Fruit fly (Drosophila melanogaster) whole organism, embryonic: ENCODE results near the gene CG16736.

ENCODE experiments used
- Aef1 ChIP-seq: fragments of 200-800 bp; sonication (Bioruptor generic); IDR thresholded peaks from 3 replicates; pipeline ENCODE4 v1.3.6; 2022; ENCODE audit warnings: missing biosample characterization, missing genetic modification characterization
- CG10431 ChIP-seq: fragments of 200-800 bp; sonication (Bioruptor generic); optimal IDR thresholded peaks from 3 replicates; lab custom pipeline; 2018; ENCODE audit warnings: missing biosample characterization, mild to moderate bottlenecking, missing genetic modification characterization
- CG10979 ChIP-seq: fragments of 200-800 bp; sonication (Bioruptor generic); optimal IDR thresholded peaks from 2 replicates; lab custom pipeline; 2018; ENCODE audit warnings: missing biosample characterization, mild to moderate bottlenecking, missing genetic modification characterization, moderate library complexity
- CG14667 ChIP-seq: fragments of 200-800 bp; sonication (Bioruptor generic); IDR thresholded peaks from 2 replicates; pipeline ENCODE4 v1.3.6; 2022; ENCODE audit warnings: missing biosample characterization, missing genetic modification characterization
- CG15601 ChIP-seq: fragments of 200-800 bp; sonication (Bioruptor generic); optimal IDR thresholded peaks from 3 replicates; lab custom pipeline; 2019; ENCODE audit warnings: missing biosample characterization, mild to moderate bottlenecking, missing genetic modification characterization, moderate library complexity
- CG16779 ChIP-seq: fragments of 200-800 bp; sonication (Bioruptor generic); IDR thresholded peaks from 2 replicates; pipeline ENCODE4 v1.3.6; 2022; ENCODE audit warnings: missing biosample characterization, missing genetic modification characterization
- CG16813 ChIP-seq: fragments of 200-800 bp; sonication (Bioruptor generic); IDR thresholded peaks from 3 replicates; pipeline ENCODE4 v1.3.6; 2022; ENCODE audit warnings: missing biosample characterization, missing genetic modification characterization; ENCODE audit not compliant: partially characterized antibody
- CG17829 ChIP-seq: fragments of 200-800 bp; optimal IDR thresholded peaks from 2 replicates; lab custom pipeline; 2019; ENCODE audit warnings: missing biosample characterization, mild to moderate bottlenecking, missing genetic modification characterization, moderate library complexity
- CG1792 ChIP-seq: fragments of 200-800 bp; sonication (Bioruptor generic); optimal IDR thresholded peaks from 2 replicates; lab custom pipeline; 2016; ENCODE audit warnings: missing biosample characterization, missing genetic modification characterization
- CG18476 ChIP-seq: fragments of 200-800 bp; sonication (Bioruptor generic); optimal IDR thresholded peaks from 2 replicates; lab custom pipeline; 2016; ENCODE audit warnings: missing biosample characterization, mild to moderate bottlenecking, missing genetic modification characterization
- CG2202 ChIP-seq: fragments of 200-800 bp; sonication (Bioruptor generic); optimal IDR thresholded peaks from 2 replicates; lab custom pipeline; 2018; ENCODE audit warnings: missing biosample characterization, mild to moderate bottlenecking, missing genetic modification characterization
- CG2889 ChIP-seq: fragments of 200-800 bp; sonication (Bioruptor generic); IDR thresholded peaks from 3 replicates; pipeline ENCODE4 v1.3.6; 2022; ENCODE audit warnings: missing biosample characterization, missing genetic modification characterization
- CG32767 ChIP-seq: fragments of 200-800 bp; sonication (Bioruptor generic); IDR thresholded peaks from 2 replicates; pipeline ENCODE4 v1.3.6; 2022; ENCODE audit warnings: missing biosample characterization, missing genetic modification characterization
- CG4820 ChIP-seq: fragments of 200-800 bp; sonication (Bioruptor generic); optimal IDR thresholded peaks from 3 replicates; lab custom pipeline; 2016; ENCODE audit warnings: missing biosample characterization, missing genetic modification characterization
- CG6175 ChIP-seq: fragments of 200-800 bp; sonication (Bioruptor generic); IDR thresholded peaks from 3 replicates; pipeline ENCODE4 v1.3.6; 2022; ENCODE audit warnings: missing biosample characterization, missing genetic modification characterization
- CG6791 ChIP-seq: fragments of 200-800 bp; sonication (Bioruptor generic); IDR thresholded peaks from 3 replicates; pipeline ENCODE4 v1.3.6; 2022; ENCODE audit warnings: missing biosample characterization, missing genetic modification characterization; ENCODE audit not compliant: partially characterized antibody
- CG7745 ChIP-seq: fragments of 200-800 bp; sonication (Bioruptor generic); optimal IDR thresholded peaks from 2 replicates; lab custom pipeline; 2018; ENCODE audit warnings: missing biosample characterization, mild to moderate bottlenecking, missing genetic modification characterization, moderate library complexity
- CG8478 ChIP-seq: fragments of >200 bp; optimal IDR thresholded peaks from 2 replicates; lab custom pipeline; 2018
- CG9797 ChIP-seq: fragments of 200-800 bp; sonication (Bioruptor generic); optimal IDR thresholded peaks from 3 replicates; lab custom pipeline; 2018; ENCODE audit warnings: missing biosample characterization, mild to moderate bottlenecking, missing genetic modification characterization
- Chrac-16 ChIP-seq: fragments of 200-800 bp; sonication (Bioruptor generic); optimal IDR thresholded peaks from 3 replicates; lab custom pipeline; 2016; ENCODE audit warnings: missing biosample characterization, missing genetic modification characterization
- D19A ChIP-seq: fragments of 200-800 bp; optimal IDR thresholded peaks from 3 replicates; lab custom pipeline; 2019; ENCODE audit warnings: missing biosample characterization, mild to moderate bottlenecking, missing genetic modification characterization, moderate library complexity
- E2f2 ChIP-seq: fragments of 200-800 bp; sonication (Bioruptor generic); IDR thresholded peaks from 2 replicates; pipeline ENCODE4 v1.3.6; 2022; ENCODE audit warnings: missing biosample characterization, missing genetic modification characterization
- ERR ChIP-seq: fragments of 200-800 bp; sonication (Bioruptor generic); optimal IDR thresholded peaks from 2 replicates; lab custom pipeline; 2016; ENCODE audit warnings: missing biosample characterization, missing genetic modification characterization
- H15 ChIP-seq: fragments of 200-800 bp; sonication (Bioruptor generic); IDR thresholded peaks from 3 replicates; pipeline ENCODE4 v1.3.6; 2022; ENCODE audit warnings: missing biosample characterization, missing genetic modification characterization
- HLHmδ ChIP-seq: fragments of 200-800 bp; sonication (Bioruptor generic); optimal IDR thresholded peaks from 2 replicates; lab custom pipeline; 2018; ENCODE audit warnings: missing biosample characterization, mild to moderate bottlenecking, missing genetic modification characterization, moderate library complexity
- Hmr ChIP-seq: fragments of 200-800 bp; sonication (Bioruptor generic); optimal IDR thresholded peaks from 3 replicates; lab custom pipeline; 2017; ENCODE audit warnings: mild to moderate bottlenecking, missing biosample characterization, missing genetic modification reagents, missing genetic modification characterization
- Sin3A ChIP-seq: fragments of >200 bp; optimal IDR thresholded peaks from 2 replicates; lab custom pipeline; 2018
- Spps ChIP-seq: fragments of 200-800 bp; sonication (Bioruptor generic); optimal IDR thresholded peaks from 2 replicates; lab custom pipeline; 2018; ENCODE audit warnings: missing biosample characterization, mild to moderate bottlenecking, missing genetic modification characterization
- Sry-β ChIP-seq: fragments of 200-800 bp; sonication (Bioruptor generic); optimal IDR thresholded peaks from 2 replicates; lab custom pipeline; 2018; ENCODE audit warnings: missing biosample characterization, mild to moderate bottlenecking, missing genetic modification characterization, moderate library complexity
- Xrp1 ChIP-seq: fragments of 200-800 bp; sonication (Bioruptor generic); IDR thresholded peaks from 2 replicates; pipeline ENCODE4 v1.3.6; 2022; ENCODE audit warnings: missing biosample characterization, missing genetic modification characterization
- ato ChIP-seq: fragments of 200-800 bp; sonication (Bioruptor generic); IDR thresholded peaks from 2 replicates; pipeline ENCODE4 v1.3.6; 2022; ENCODE audit warnings: missing biosample characterization, missing genetic modification characterization; ENCODE audit not compliant: partially characterized antibody
- cad ChIP-seq: fragments of >200 bp; optimal IDR thresholded peaks from 2 replicates; lab custom pipeline; 2017; ENCODE audit warnings: missing biosample characterization, missing genetic modification characterization
- cg ChIP-seq: fragments of 200-800 bp; sonication (Bioruptor generic); optimal IDR thresholded peaks from 3 replicates; lab custom pipeline; 2019; ENCODE audit warnings: missing biosample characterization, mild to moderate bottlenecking, missing genetic modification characterization, moderate library complexity
- chinmo ChIP-seq: fragments of 200-800 bp; sonication (Bioruptor generic); IDR thresholded peaks from 4 replicates; pipeline ENCODE4 v1.3.6; 2022; ENCODE audit warnings: missing biosample characterization, missing genetic modification characterization; ENCODE audit not compliant: partially characterized antibody
- chn ChIP-seq: fragments of 200-800 bp; sonication (Bioruptor generic); optimal IDR thresholded peaks from 2 replicates; lab custom pipeline; 2016; ENCODE audit warnings: missing biosample characterization, missing genetic modification characterization
- crol ChIP-seq: fragments of 200-800 bp; sonication (Bioruptor generic); IDR thresholded peaks from 2 replicates; pipeline ENCODE4 v1.3.6; 2022; ENCODE audit warnings: missing biosample characterization, missing genetic modification characterization
- ham ChIP-seq: fragments of 200-800 bp; sonication (Bioruptor generic); IDR thresholded peaks from 2 replicates; pipeline ENCODE4 v1.3.6; 2022; ENCODE audit warnings: missing biosample characterization, missing genetic modification characterization
- hth ChIP-seq: fragments of >200 bp; optimal IDR thresholded peaks from 2 replicates; lab custom pipeline; 2017; ENCODE audit warnings: inconsistent platforms
- ken ChIP-seq: fragments of 200-800 bp; sonication (Bioruptor generic); IDR thresholded peaks from 3 replicates; pipeline ENCODE4 v1.3.6; 2022; ENCODE audit warnings: missing biosample characterization, missing genetic modification characterization
- klu ChIP-seq: fragments of 200-800 bp; sonication (Bioruptor generic); IDR thresholded peaks from 2 replicates; pipeline ENCODE4 v1.3.6; 2022; ENCODE audit warnings: missing biosample characterization, missing genetic modification characterization
- mam ChIP-seq: fragments of 200-800 bp; sonication (Bioruptor generic); optimal IDR thresholded peaks from 3 replicates; lab custom pipeline; 2016; ENCODE audit warnings: missing biosample characterization, missing genetic modification characterization
- mld ChIP-seq: fragments of 200-800 bp; sonication (Bioruptor generic); IDR thresholded peaks from 3 replicates; pipeline ENCODE4 v1.3.6; 2022; ENCODE audit warnings: missing biosample characterization, missing genetic modification characterization; ENCODE audit not compliant: partially characterized antibody
- prd ChIP-seq, 3 experiments: fragments of >200 bp in 2 of 3; fragments of 200-800 bp in 1 of 3; sonication (Bioruptor generic) in 1 of 3; optimal IDR thresholded peaks in 2 of 3; IDR thresholded peaks in 1 of 3; 2 replicates in 2 of 3; 3 replicates in 1 of 3; pipeline versions ENCODE4 v1.3.6 to Lab custom; 2017 to 2022; ENCODE audit warnings: missing biosample characterization in 1 of 3, missing genetic modification characterization in 1 of 3
- ranshi ChIP-seq: fragments of 200-800 bp; sonication (Bioruptor generic); IDR thresholded peaks from 2 replicates; pipeline ENCODE4 v1.3.6; 2022; ENCODE audit warnings: missing biosample characterization, missing genetic modification characterization
- ro ChIP-seq: fragments of 200-800 bp; sonication (Bioruptor generic); IDR thresholded peaks from 2 replicates; pipeline ENCODE4 v1.3.6; 2022; ENCODE audit warnings: missing biosample characterization, missing genetic modification characterization
- sens ChIP-seq: fragments of 200-800 bp; sonication (Bioruptor generic); peaks from one replicate; lab custom pipeline; 2016; ENCODE audit warnings: missing biosample characterization, missing genetic modification characterization
- sisA ChIP-seq: fragments of 200-800 bp; sonication (Bioruptor generic); IDR thresholded peaks from 2 replicates; pipeline ENCODE4 v1.3.6; 2022; ENCODE audit warnings: missing biosample characterization, missing genetic modification characterization
- sna ChIP-seq: fragments of 200-800 bp; sonication (Bioruptor generic); IDR thresholded peaks from 2 replicates; pipeline ENCODE4 v1.3.6; 2022; ENCODE audit warnings: missing biosample characterization, missing genetic modification characterization; ENCODE audit not compliant: partially characterized antibody
- sqz ChIP-seq: fragments of 200-800 bp; sonication (Bioruptor generic); optimal IDR thresholded peaks from 3 replicates; lab custom pipeline; 2018; ENCODE audit warnings: missing biosample characterization, mild to moderate bottlenecking, missing genetic modification characterization
- stc ChIP-seq: fragments of 200-800 bp; sonication (Bioruptor generic); IDR thresholded peaks from 2 replicates; pipeline ENCODE4 v1.3.6; 2022; ENCODE audit warnings: missing biosample characterization, missing genetic modification characterization
- sug ChIP-seq: fragments of 200-800 bp; optimal IDR thresholded peaks from 2 replicates; lab custom pipeline; 2019; ENCODE audit warnings: missing biosample characterization, mild to moderate bottlenecking, missing genetic modification characterization, moderate library complexity
- vfl ChIP-seq: fragments of 200-800 bp; sonication (Bioruptor generic); optimal IDR thresholded peaks from 2 replicates; lab custom pipeline; 2016; ENCODE audit warnings: missing biosample characterization, missing genetic modification characterization
- z ChIP-seq: fragments of 200-800 bp; sonication (Bioruptor generic); IDR thresholded peaks from 3 replicates; pipeline ENCODE4 v1.3.6; 2022; ENCODE audit warnings: missing biosample characterization, missing genetic modification characterization

CG16736 gene

dm6 chr3R:9215551-9215950 is 42.0 kb downstream of the CG16736 start (continued):
- TF ChIP-seq Aef1 (GFP tag; lab: Robert Waterston, UW) (no peak), mam (GFP tag; lab: Kevin White, UChicago) (no peak), crol (peak; percentile 66), Hmr (GFP tag; lab: Kevin White, UChicago) (no peak), mld (GFP tag; lab: Robert Waterston, UW) (0 out of 3 replicates have a peak, but pooled peaks have one; percentile 25), CG16813 (GFP tag; lab: Robert Waterston, UW) (no peak), CG10431 (GFP tag; lab: Kevin White, UChicago) (peak; percentile 47), CG16779 (GFP tag; lab: Robert Waterston, UW) (no peak), prd (optimal IDR thresholded peaks at IDR 0.05; lab: Kevin White, UChicago) (no peak), prd (GFP tag; IDR thresholded peaks at IDR 0.05; lab: Robert Waterston, UW) (0 out of 3 replicates have a peak, but pooled peaks have one; percentile 25), chinmo (GFP tag; lab: Robert Waterston, UW) (no peak), H15 (no peak), ro (GFP tag; lab: Robert Waterston, UW) (no peak), sug (tag; lab: Kevin White, UChicago) (no peak), CG6791 (no peak), Sin3A (lab: Kevin White, UChicago) (no peak), chn (GFP tag; lab: Kevin White, UChicago) (no peak), CG9797 (no peak), CG18476 (GFP tag; lab: Kevin White, UChicago) (no peak), ham (GFP tag; lab: Robert Waterston, UW) (no peak), ato (GFP tag; lab: Robert Waterston, UW) (no peak), vfl (GFP tag; lab: Kevin White, UChicago) (no peak), sqz (GFP tag; lab: Kevin White, UChicago) (peak; percentile 10), Sry-β (no peak), CG7745 (tag; lab: Kevin White, UChicago) (peak; percentile 36), CG2889 (GFP tag; lab: Robert Waterston, UW) (no peak), CG4820 (GFP tag; lab: Kevin White, UChicago) (no peak), CG8478 (no peak), sens (GFP tag; lab: Kevin White, UChicago) (peak; percentile 60), cg (GFP tag; lab: Kevin White, UChicago) (peak; percentile 27), CG17829 (no peak), Spps (tag; lab: Kevin White, UChicago) (peak; percentile 14), E2f2 (GFP tag; lab: Robert Waterston, UW) (no peak), CG32767 (GFP tag; lab: Robert Waterston, UW) (no peak), CG10979 (peak; percentile 2), klu (GFP tag; lab: Robert Waterston, UW) (no peak), CG15601 (no peak), ranshi (GFP tag; lab: Robert Waterston, UW) (no peak), z (GFP tag; lab: Robert Waterston, UW) (no peak), Xrp1 (GFP tag; lab: Robert Waterston, UW) (no peak), CG1792 (GFP tag; lab: Kevin White, UChicago) (no peak), ERR (GFP tag; lab: Kevin White, UChicago) (no peak), D19A (tag; lab: Kevin White, UChicago) (peak; percentile 5), CG6175 (no peak), ken (GFP tag; lab: Robert Waterston, UW) (no peak), hth (no peak), sna (no peak), HLHmδ (no peak), sisA (GFP tag; lab: Robert Waterston, UW) (no peak), stc (no peak), CG14667 (GFP tag; lab: Robert Waterston, UW) (no peak), CG2202 (tag; lab: Kevin White, UChicago) (peak; percentile 33), cad (GFP tag; lab: Kevin White, UChicago) (no peak), Chrac-16 (GFP tag; lab: Kevin White, UChicago) (no peak)
